Worm (Caenorhabditis elegans) whole organism, mixed stage, embryonic: ENCODE measurements around the gene tatn-1.
A peak's percentile ranks its signal among the peaks of the same experiment; 100 is the strongest.

Experiments
- M03D4.4 ChIP-seq: sonication (generic microtip); optimal IDR thresholded peaks from 2 replicates; lab custom pipeline; 2017; ENCODE audit warnings: mild to moderate bottlenecking, missing genetic modification characterization, missing compliant biosample characterization
- bed-3 ChIP-seq: fragments of 200-800 bp; sonication (Bioruptor generic); optimal IDR thresholded peaks from 3 replicates; lab custom pipeline; 2018; ENCODE audit warnings: mild to moderate bottlenecking, missing genetic modification characterization, moderate library complexity, missing compliant biosample characterization
- blmp-1 ChIP-seq: fragments of 150-350 bp; optimal IDR thresholded peaks from 2 replicates; lab custom pipeline; 2014; ENCODE audit warnings: missing biosample characterization, missing genetic modification characterization
- ceh-39 ChIP-seq: fragments of 150-350 bp; optimal IDR thresholded peaks from 2 replicates; lab custom pipeline; 2014; ENCODE audit warnings: missing biosample characterization, missing genetic modification characterization
- ceh-43 ChIP-seq: fragments of 200-800 bp; sonication (Bioruptor generic); optimal IDR thresholded peaks from 2 replicates; lab custom pipeline; 2018; ENCODE audit warnings: mild to moderate bottlenecking, missing genetic modification characterization, moderate library complexity, missing compliant biosample characterization
- ceh-83 ChIP-seq: fragments of 200-800 bp; sonication (Bioruptor generic); optimal IDR thresholded peaks from 2 replicates; lab custom pipeline; 2018; ENCODE audit warnings: mild to moderate bottlenecking, missing genetic modification characterization, missing compliant biosample characterization
- ces-1 ChIP-seq: fragments of 150-350 bp; optimal IDR thresholded peaks from 2 replicates; lab custom pipeline; 2014; ENCODE audit warnings: missing biosample characterization, missing genetic modification reagents, missing genetic modification characterization
- cnd-1 ChIP-seq: fragments of 200-800 bp; sonication (Bioruptor generic); optimal IDR thresholded peaks from 2 replicates; lab custom pipeline; 2018; ENCODE audit warnings: mild to moderate bottlenecking, missing genetic modification characterization, missing compliant biosample characterization
- drap-1 ChIP-seq: fragments of 200-800 bp; sonication (Bioruptor generic); optimal IDR thresholded peaks from 3 replicates; lab custom pipeline; 2018; ENCODE audit warnings: mild to moderate bottlenecking, missing genetic modification characterization, missing compliant biosample characterization
- elt-1 ChIP-seq: sonication (generic microtip); optimal IDR thresholded peaks from 2 replicates; lab custom pipeline; 2017; ENCODE audit warnings: missing genetic modification characterization, mild to moderate bottlenecking, missing compliant biosample characterization, antibody characterized with exemption, moderate library complexity, borderline replicate concordance; ENCODE audit not compliant: insufficient read depth
- elt-3 ChIP-seq: fragments of 150-350 bp; optimal IDR thresholded peaks from 2 replicates; lab custom pipeline; 2014; ENCODE audit warnings: missing biosample characterization, missing genetic modification characterization
- flh-1 ChIP-seq: fragments of 200-800 bp; sonication (Bioruptor generic); optimal IDR thresholded peaks from 2 replicates; lab custom pipeline; 2018; ENCODE audit warnings: mild to moderate bottlenecking, missing genetic modification characterization, moderate library complexity, missing compliant biosample characterization
- ham-2 ChIP-seq: fragments of 200-800 bp; sonication (Bioruptor generic); optimal IDR thresholded peaks from 2 replicates; lab custom pipeline; 2018; ENCODE audit warnings: mild to moderate bottlenecking, missing genetic modification characterization, missing compliant biosample characterization
- hlh-1 ChIP-seq: fragments of 150-350 bp; optimal IDR thresholded peaks from 2 replicates; lab custom pipeline; 2014; ENCODE audit warnings: missing biosample characterization, missing genetic modification reagents, missing genetic modification characterization
- lin-13 ChIP-seq: fragments of 150-350 bp; optimal IDR thresholded peaks from 2 replicates; lab custom pipeline; 2014; ENCODE audit warnings: missing biosample characterization, missing genetic modification characterization
- lin-32 ChIP-seq: fragments of 200-800 bp; sonication (Bioruptor generic); optimal IDR thresholded peaks from 2 replicates; lab custom pipeline; 2018; ENCODE audit warnings: mild to moderate bottlenecking, missing genetic modification characterization, missing compliant biosample characterization
- lsy-2 ChIP-seq: fragments of 150-350 bp; optimal IDR thresholded peaks from 2 replicates; lab custom pipeline; 2014; ENCODE audit warnings: missing biosample characterization, missing genetic modification characterization
- mab-5 ChIP-seq: fragments of 150-350 bp; optimal IDR thresholded peaks from 2 replicates; lab custom pipeline; 2014; ENCODE audit warnings: missing biosample characterization, missing genetic modification characterization
- mep-1 ChIP-seq: fragments of 150-350 bp; optimal IDR thresholded peaks from 2 replicates; lab custom pipeline; 2017; ENCODE audit warnings: missing biosample characterization, missing genetic modification reagents, missing genetic modification characterization, inconsistent platforms
- mls-2 ChIP-seq: sonication (generic microtip); optimal IDR thresholded peaks from 2 replicates; lab custom pipeline; 2016; ENCODE audit warnings: mild to moderate bottlenecking, missing genetic modification characterization, moderate library complexity, missing compliant biosample characterization
- nhr-12 ChIP-seq: fragments of 150-350 bp; optimal IDR thresholded peaks from 2 replicates; lab custom pipeline; 2014; ENCODE audit warnings: missing biosample characterization, missing genetic modification characterization
- nhr-2 ChIP-seq: fragments of 150-350 bp; optimal IDR thresholded peaks from 2 replicates; lab custom pipeline; 2014; ENCODE audit warnings: missing biosample characterization, missing genetic modification characterization
- nhr-237 ChIP-seq: fragments of 150-350 bp; optimal IDR thresholded peaks from 2 replicates; lab custom pipeline; 2014; ENCODE audit warnings: missing biosample characterization, missing genetic modification characterization
- nhr-28 ChIP-seq: fragments of 150-350 bp; optimal IDR thresholded peaks from 2 replicates; lab custom pipeline; 2014; ENCODE audit warnings: missing biosample characterization, missing genetic modification characterization
- nhr-76 ChIP-seq: sonication (generic microtip); optimal IDR thresholded peaks from 2 replicates; lab custom pipeline; 2017; ENCODE audit warnings: missing biosample characterization, missing genetic modification characterization
- pha-4 ChIP-seq: fragments of 150-350 bp; optimal IDR thresholded peaks from 2 replicates; lab custom pipeline; 2018; ENCODE audit warnings: missing biosample characterization, missing genetic modification reagents, missing genetic modification characterization
- sem-2 ChIP-seq: fragments of 200-800 bp; sonication (Bioruptor generic); optimal IDR thresholded peaks from 2 replicates; lab custom pipeline; 2018; ENCODE audit warnings: mild to moderate bottlenecking, missing genetic modification characterization, missing compliant biosample characterization
- snpc-4 ChIP-seq: fragments of 150-350 bp; optimal IDR thresholded peaks from 2 replicates; lab custom pipeline; 2014; ENCODE audit warnings: missing biosample characterization, missing genetic modification characterization
- sptf-1 ChIP-seq: sonication (generic microtip); optimal IDR thresholded peaks from 2 replicates; lab custom pipeline; 2017; ENCODE audit warnings: mild to moderate bottlenecking, missing genetic modification characterization, moderate library complexity, missing compliant biosample characterization
- tbx-8 ChIP-seq: fragments of 200-800 bp; sonication (Bioruptor generic); optimal IDR thresholded peaks from 2 replicates; lab custom pipeline; 2018; ENCODE audit warnings: mild to moderate bottlenecking, missing genetic modification characterization, moderate library complexity, missing compliant biosample characterization
- unc-120 ChIP-seq: sonication (generic microtip); optimal IDR thresholded peaks from 2 replicates; lab custom pipeline; 2017; ENCODE audit warnings: missing genetic modification characterization, missing compliant biosample characterization; ENCODE audit not compliant: poor library complexity, severe bottlenecking
- unc-39 ChIP-seq: fragments of 150-350 bp; optimal IDR thresholded peaks from 2 replicates; lab custom pipeline; 2014; ENCODE audit warnings: missing biosample characterization, missing genetic modification characterization
- unc-62 ChIP-seq: fragments of 150-350 bp; optimal IDR thresholded peaks from 2 replicates; lab custom pipeline; 2014; ENCODE audit warnings: missing biosample characterization, missing genetic modification reagents, missing genetic modification characterization
- zip-8 ChIP-seq: fragments of 150-350 bp; optimal IDR thresholded peaks from 2 replicates; lab custom pipeline; 2014; ENCODE audit warnings: missing biosample characterization, missing genetic modification characterization
- ztf-11 ChIP-seq: fragments of 150-350 bp; optimal IDR thresholded peaks from 2 replicates; lab custom pipeline; 2014; ENCODE audit warnings: missing biosample characterization, missing genetic modification characterization

Gene tatn-1

DNA sequence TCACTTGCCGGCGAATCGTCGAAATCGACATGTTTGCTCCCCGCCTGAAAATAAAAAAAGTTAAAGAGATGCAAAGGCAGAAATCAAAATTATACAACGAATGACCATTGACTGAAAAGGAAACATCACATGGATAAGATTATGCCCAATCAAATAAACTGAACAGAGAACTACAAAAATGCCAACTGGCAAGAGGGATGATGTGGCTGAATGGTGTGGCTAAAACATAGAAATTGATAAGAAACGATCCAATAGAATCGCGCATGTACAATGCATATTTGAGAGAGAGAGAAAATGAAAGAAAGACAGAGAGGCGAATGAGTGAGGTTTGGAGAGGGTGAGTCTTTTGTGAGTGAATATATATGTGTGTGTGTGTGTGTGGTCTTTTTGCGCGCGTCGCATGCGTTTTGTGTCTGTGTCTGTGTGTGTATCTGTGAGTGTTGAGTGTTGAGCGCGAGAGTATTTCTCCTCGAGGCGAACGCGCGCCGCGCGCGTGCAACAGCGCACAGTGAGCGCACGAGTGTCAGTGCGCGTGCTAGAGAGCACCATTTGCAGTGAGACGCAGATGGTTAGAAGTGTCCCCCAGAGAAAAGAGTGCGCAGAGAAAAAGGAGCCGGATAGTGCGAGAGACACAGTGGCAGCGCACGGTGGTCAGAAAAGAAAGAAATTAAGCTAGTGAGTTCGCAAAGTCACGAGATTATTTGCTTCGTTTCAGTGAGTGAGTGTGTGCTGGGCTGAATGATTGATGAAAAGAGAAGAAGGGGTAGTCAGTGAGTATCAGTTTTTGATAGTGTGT is 27.9 kb downstream of the tatn-1 start, which contains the start of gene epn-1:
Gene epn-1, minus strand, starts transcription at position 51 of the 796 bp plus-strand sequence.
- peak; percentile 88 for TF ChIP-seq pha-4
- TF ChIP-seq ceh-43 (GFP tag; lab: Kevin White, UChicago), result peak; percentile 63
- TF ChIP-seq nhr-76, result no peak
- TF ChIP-seq elt-3 (tag; lab: Kevin White, UChicago), result peak; percentile 22
- peak; percentile 85 for TF ChIP-seq hlh-1 (tag; lab: Kevin White, UChicago)
- peak; percentile 95 for TF ChIP-seq mep-1 (tag; lab: Kevin White, UChicago)
- TF ChIP-seq drap-1 (GFP tag; lab: Kevin White, UChicago), result peak; percentile 81
- TF ChIP-seq nhr-28, result no peak
- peak; percentile 26 for TF ChIP-seq lsy-2
- peak; percentile 91 for TF ChIP-seq ham-2 (GFP tag; lab: Kevin White, UChicago)
- peak; percentile 62 for TF ChIP-seq unc-120
- TF ChIP-seq lin-32 (GFP tag; lab: Kevin White, UChicago), result no peak
- TF ChIP-seq flh-1 (GFP tag; lab: Kevin White, UChicago), result no peak
- TF ChIP-seq lin-13, result peak; percentile 63
- TF ChIP-seq unc-62 (GFP tag; lab: Kevin White, UChicago), result peak; percentile 93
- TF ChIP-seq blmp-1 (tag; lab: Kevin White, UChicago), result no peak
- TF ChIP-seq M03D4.4 (tag; lab: Kevin White, UChicago), result peak; percentile 83
- peak; percentile 52 for TF ChIP-seq nhr-2 (tag; lab: Kevin White, UChicago)
- TF ChIP-seq elt-1 (tag; lab: Kevin White, UChicago), result peak; percentile 31
- TF ChIP-seq zip-8 (tag; lab: Kevin White, UChicago), result no peak
- TF ChIP-seq mls-2 (tag; lab: Kevin White, UChicago), result peak; percentile 83
- peak; percentile 71 for TF ChIP-seq cnd-1 (tag; lab: Kevin White, UChicago)
- no peak for TF ChIP-seq snpc-4
- no peak for TF ChIP-seq tbx-8 (GFP tag; lab: Kevin White, UChicago)
- peak; percentile 90 for TF ChIP-seq ceh-39 (tag; lab: Kevin White, UChicago)
- no peak for TF ChIP-seq unc-39 (tag; lab: Kevin White, UChicago)
- TF ChIP-seq nhr-237, result peak; percentile 81
- TF ChIP-seq ces-1 (GFP tag; lab: Kevin White, UChicago), result peak; percentile 81
- TF ChIP-seq sem-2 (GFP tag; lab: Kevin White, UChicago), result no peak
- peak; percentile 20 for TF ChIP-seq bed-3 (GFP tag; lab: Kevin White, UChicago)
- peak; percentile 89 for TF ChIP-seq sptf-1 (tag; lab: Kevin White, UChicago)
- TF ChIP-seq mab-5 (tag; lab: Kevin White, UChicago), result peak; percentile 60
- peak; percentile 87 for TF ChIP-seq ztf-11
- peak; percentile 59 for TF ChIP-seq nhr-12
- no peak for TF ChIP-seq ceh-83 (GFP tag; lab: Kevin White, UChicago)

DNA sequence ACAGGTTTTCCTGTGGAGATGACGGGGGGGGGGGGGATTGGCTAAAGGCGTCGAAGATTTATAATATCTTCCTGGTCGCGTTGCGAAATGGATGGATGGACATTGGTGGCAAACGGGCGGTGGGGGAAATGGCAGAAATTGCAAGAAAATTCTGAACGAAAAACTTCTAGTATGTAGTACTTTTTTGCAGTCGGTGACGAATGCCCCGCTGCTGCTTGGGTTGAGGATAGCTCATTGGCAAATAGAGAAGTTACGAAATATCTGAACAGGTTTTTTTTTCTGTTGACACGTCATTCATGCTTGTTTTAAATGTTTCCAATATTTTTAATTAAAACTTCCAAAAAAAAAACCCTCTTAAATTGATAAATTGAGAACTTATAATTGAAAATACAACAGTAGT is 28.7 kb downstream of the tatn-1 start:
- no peak for TF ChIP-seq nhr-12
- no peak for TF ChIP-seq snpc-4
- no peak for TF ChIP-seq hlh-1 (tag; lab: Kevin White, UChicago)
- no peak for TF ChIP-seq blmp-1 (tag; lab: Kevin White, UChicago)

DNA sequence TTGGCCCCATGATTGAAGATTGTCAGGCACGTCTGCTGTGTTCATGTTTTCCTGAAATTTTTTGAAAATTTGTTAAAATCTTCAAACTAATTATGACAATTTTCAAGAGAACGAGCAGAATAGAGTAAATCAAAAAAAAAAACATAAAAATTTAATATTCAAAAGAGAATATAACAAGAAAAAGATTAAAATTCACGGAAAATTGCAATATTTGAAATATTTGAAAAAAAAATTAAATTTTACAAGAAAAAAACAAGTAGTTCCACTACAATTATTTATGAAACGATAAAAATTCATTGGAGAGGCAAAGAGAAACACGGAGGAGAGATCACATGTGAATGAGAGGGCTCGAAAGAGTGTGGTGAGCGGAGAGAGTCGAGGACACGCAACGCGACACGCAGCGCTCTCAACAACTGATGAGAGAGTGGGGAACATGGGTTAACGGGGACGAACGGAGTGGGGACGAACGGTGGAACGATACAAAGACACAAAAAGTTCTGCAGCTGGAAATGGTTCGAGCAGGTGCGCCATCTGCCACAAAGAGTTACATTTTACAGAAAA is 33.8 kb downstream of the tatn-1 start, which contains the start of gene mbk-1:
Gene mbk-1, minus strand, starts transcription at position 51 of the 561 bp plus-strand sequence.
- TF ChIP-seq hlh-1 (tag; lab: Kevin White, UChicago) (peak; percentile 78), nhr-237 (peak; percentile 50), nhr-76 (no peak), tbx-8 (GFP tag; lab: Kevin White, UChicago) (no peak), pha-4 (no peak), mep-1 (tag; lab: Kevin White, UChicago) (peak; percentile 43), unc-62 (GFP tag; lab: Kevin White, UChicago) (peak; percentile 17), lsy-2 (peak; percentile 10), mab-5 (tag; lab: Kevin White, UChicago) (no peak), snpc-4 (no peak), ceh-83 (GFP tag; lab: Kevin White, UChicago) (no peak), flh-1 (GFP tag; lab: Kevin White, UChicago) (no peak), nhr-28 (no peak), M03D4.4 (tag; lab: Kevin White, UChicago) (no peak), ztf-11 (no peak), unc-39 (tag; lab: Kevin White, UChicago) (no peak), nhr-12 (no peak), lin-13 (no peak), nhr-2 (tag; lab: Kevin White, UChicago) (peak; percentile 45), ceh-43 (GFP tag; lab: Kevin White, UChicago) (no peak), ham-2 (GFP tag; lab: Kevin White, UChicago) (no peak), mls-2 (tag; lab: Kevin White, UChicago) (no peak), elt-3 (tag; lab: Kevin White, UChicago) (peak; percentile 40), zip-8 (tag; lab: Kevin White, UChicago) (no peak), drap-1 (GFP tag; lab: Kevin White, UChicago) (no peak), sptf-1 (tag; lab: Kevin White, UChicago) (peak; percentile 46), bed-3 (GFP tag; lab: Kevin White, UChicago) (no peak), ceh-39 (tag; lab: Kevin White, UChicago) (peak; percentile 69), cnd-1 (tag; lab: Kevin White, UChicago) (no peak), sem-2 (GFP tag; lab: Kevin White, UChicago) (no peak), ces-1 (GFP tag; lab: Kevin White, UChicago) (peak; percentile 63), unc-120 (no peak), elt-1 (tag; lab: Kevin White, UChicago) (no peak), lin-32 (GFP tag; lab: Kevin White, UChicago) (no peak), blmp-1 (tag; lab: Kevin White, UChicago) (no peak)
- TF ChIP-seq, all 35 proteins: peak for 10
